Fruit fly (Drosophila melanogaster) whole organism, embryonic: Measurements from ENCODE around the gene CG32428.

ENCODE experiments used
- Atf-2 ChIP-seq: fragments of 200-800 bp; sonication (Bioruptor generic); optimal IDR thresholded peaks from 2 replicates; lab custom pipeline; 2016; ENCODE audit warnings: missing biosample characterization, missing genetic modification characterization
- Blimp-1 ChIP-seq: fragments of 200-800 bp; sonication (Bioruptor generic); optimal IDR thresholded peaks from 3 replicates; lab custom pipeline; 2018; ENCODE audit warnings: missing biosample characterization, missing genetic modification characterization, mild to moderate bottlenecking, moderate library complexity, missing genetic modification reagents
- BtbVII ChIP-seq: fragments of 200-800 bp; sonication (Bioruptor generic); optimal IDR thresholded peaks from 3 replicates; lab custom pipeline; 2017; ENCODE audit warnings: missing biosample characterization, mild to moderate bottlenecking, missing genetic modification characterization
- CG10267 ChIP-seq: fragments of 200-800 bp; sonication (Bioruptor generic); optimal IDR thresholded peaks from 2 replicates; lab custom pipeline; 2018; ENCODE audit warnings: missing biosample characterization, mild to moderate bottlenecking, missing genetic modification characterization, moderate library complexity
- CG10654 ChIP-seq: fragments of 200-800 bp; sonication (Bioruptor generic); optimal IDR thresholded peaks from 2 replicates; lab custom pipeline; 2016; ENCODE audit warnings: missing biosample characterization, missing genetic modification characterization
- CG11398 ChIP-seq: fragments of 200-800 bp; sonication (Bioruptor generic); optimal IDR thresholded peaks from 2 replicates; lab custom pipeline; 2016; ENCODE audit warnings: missing biosample characterization, missing genetic modification characterization
- CG11456 ChIP-seq: fragments of 200-800 bp; sonication (Bioruptor generic); IDR thresholded peaks from 3 replicates; pipeline ENCODE4 v1.3.6; 2022; ENCODE audit warnings: missing biosample characterization, missing genetic modification characterization
- CG11504 ChIP-seq: fragments of 200-800 bp; sonication (Bioruptor generic); optimal IDR thresholded peaks from 3 replicates; lab custom pipeline; 2019; ENCODE audit warnings: missing biosample characterization, mild to moderate bottlenecking, missing genetic modification characterization, moderate library complexity
- CG11560 ChIP-seq: fragments of 200-800 bp; sonication (Bioruptor generic); IDR thresholded peaks from 3 replicates; pipeline ENCODE4 v1.3.6; 2022; ENCODE audit warnings: missing biosample characterization, missing genetic modification characterization
- CG13123 ChIP-seq: fragments of 200-800 bp; sonication (Bioruptor generic); optimal IDR thresholded peaks from 2 replicates; lab custom pipeline; 2016; ENCODE audit warnings: missing biosample characterization, missing genetic modification characterization
- CG13296 ChIP-seq: fragments of 200-800 bp; sonication (Bioruptor generic); optimal IDR thresholded peaks from 3 replicates; lab custom pipeline; 2018; ENCODE audit warnings: missing biosample characterization, mild to moderate bottlenecking, missing genetic modification characterization
- CG13775 ChIP-seq: fragments of 200-800 bp; sonication (Bioruptor generic); optimal IDR thresholded peaks from 3 replicates; lab custom pipeline; 2017; ENCODE audit warnings: missing biosample characterization, mild to moderate bottlenecking, missing genetic modification characterization
- CG14860 ChIP-seq: fragments of 200-800 bp; sonication (Bioruptor generic); IDR thresholded peaks from 3 replicates; pipeline ENCODE4 v1.3.6; 2022; ENCODE audit warnings: missing biosample characterization, missing genetic modification characterization; ENCODE audit not compliant: partially characterized antibody
- CG1603 ChIP-seq: fragments of 200-800 bp; sonication (Bioruptor generic); optimal IDR thresholded peaks from 2 replicates; lab custom pipeline; 2019; ENCODE audit warnings: missing biosample characterization, mild to moderate bottlenecking, missing genetic modification characterization, moderate library complexity
- CG17359 ChIP-seq: fragments of 200-800 bp; sonication (Bioruptor generic); optimal IDR thresholded peaks from 3 replicates; lab custom pipeline; 2018; ENCODE audit warnings: missing biosample characterization, mild to moderate bottlenecking, missing genetic modification characterization, moderate library complexity
- CG17361 ChIP-seq: fragments of 200-800 bp; sonication (Bioruptor generic); IDR thresholded peaks from 3 replicates; pipeline ENCODE4 v1.3.6; 2022; ENCODE audit warnings: missing biosample characterization, missing genetic modification characterization
- CG17912 ChIP-seq: fragments of 200-800 bp; sonication (Bioruptor generic); optimal IDR thresholded peaks from 2 replicates; lab custom pipeline; 2018; ENCODE audit warnings: missing biosample characterization, mild to moderate bottlenecking, missing genetic modification characterization
- CG18262 ChIP-seq: fragments of 200-800 bp; optimal IDR thresholded peaks from 3 replicates; lab custom pipeline; 2019; ENCODE audit warnings: missing biosample characterization, mild to moderate bottlenecking, missing genetic modification characterization, moderate library complexity
- CG2199 ChIP-seq: fragments of 200-800 bp; sonication (Bioruptor generic); IDR thresholded peaks from 3 replicates; pipeline ENCODE4 v1.3.6; 2022; ENCODE audit warnings: missing biosample characterization, missing genetic modification characterization
- CG3065 ChIP-seq: fragments of 200-800 bp; sonication (Bioruptor generic); optimal IDR thresholded peaks from 2 replicates; lab custom pipeline; 2016; ENCODE audit warnings: missing biosample characterization, missing genetic modification characterization
- CG4328 ChIP-seq: fragments of 200-800 bp; sonication (Bioruptor generic); optimal IDR thresholded peaks from 3 replicates; lab custom pipeline; 2017; ENCODE audit warnings: missing biosample characterization, missing genetic modification reagents, missing genetic modification characterization
- CG43689 ChIP-seq: fragments of 200-800 bp; sonication (Bioruptor generic); IDR thresholded peaks from 2 replicates; pipeline ENCODE4 v1.3.6; 2022; ENCODE audit warnings: missing biosample characterization, missing genetic modification characterization
- CG6175 ChIP-seq: fragments of 200-800 bp; sonication (Bioruptor generic); IDR thresholded peaks from 3 replicates; pipeline ENCODE4 v1.3.6; 2022; ENCODE audit warnings: missing biosample characterization, missing genetic modification characterization
- Dbx ChIP-seq: fragments of 200-800 bp; sonication (Bioruptor generic); IDR thresholded peaks from 3 replicates; pipeline ENCODE4 v1.3.6; 2022; ENCODE audit warnings: missing biosample characterization, missing genetic modification characterization
- Dp ChIP-seq: fragments of 200-800 bp; sonication (Bioruptor generic); optimal IDR thresholded peaks from 2 replicates; lab custom pipeline; 2018; ENCODE audit warnings: missing biosample characterization, mild to moderate bottlenecking, missing genetic modification characterization, moderate library complexity
- E2f2 ChIP-seq: fragments of 200-800 bp; sonication (Bioruptor generic); IDR thresholded peaks from 2 replicates; pipeline ENCODE4 v1.3.6; 2022; ENCODE audit warnings: missing biosample characterization, missing genetic modification characterization
- Ets97D ChIP-seq: fragments of 200-800 bp; sonication (Bioruptor generic); optimal IDR thresholded peaks from 3 replicates; lab custom pipeline; 2016; ENCODE audit warnings: missing biosample characterization, missing genetic modification characterization
- Gug ChIP-seq: fragments of 200-800 bp; sonication (Bioruptor generic); IDR thresholded peaks from 4 replicates; pipeline ENCODE4 v1.3.6; 2022; ENCODE audit warnings: missing biosample characterization, missing genetic modification characterization
- H2.0 ChIP-seq: fragments of 200-800 bp; sonication (Bioruptor generic); IDR thresholded peaks from 2 replicates; pipeline ENCODE4 v1.3.6; 2022; ENCODE audit warnings: missing biosample characterization, missing genetic modification characterization
- Hmr ChIP-seq: fragments of 200-800 bp; sonication (Bioruptor generic); optimal IDR thresholded peaks from 3 replicates; lab custom pipeline; 2017; ENCODE audit warnings: mild to moderate bottlenecking, missing biosample characterization, missing genetic modification reagents, missing genetic modification characterization
- Lpt ChIP-seq: fragments of >200 bp; optimal IDR thresholded peaks from 2 replicates; lab custom pipeline; 2018; ENCODE audit warnings: missing biosample characterization, missing genetic modification characterization
- MBD-R2 ChIP-seq: fragments of 200-800 bp; sonication (Bioruptor generic); IDR thresholded peaks from 2 replicates; pipeline ENCODE4 v1.3.6; 2022; ENCODE audit warnings: missing biosample characterization, missing genetic modification characterization
- Med ChIP-seq: fragments of 200-800 bp; sonication (Bioruptor generic); peaks from one replicate; lab custom pipeline; 2016; ENCODE audit warnings: missing biosample characterization, missing genetic modification characterization, mild to moderate bottlenecking, inconsistent platforms, moderate library complexity
- Ravus ChIP-seq: fragments of 200-800 bp; sonication (Bioruptor generic); IDR thresholded peaks from 2 replicates; pipeline ENCODE4 v1.3.6; 2022; ENCODE audit warnings: missing biosample characterization, missing genetic modification characterization
- ap ChIP-seq: fragments of 200-800 bp; sonication (Bioruptor generic); IDR thresholded peaks from 2 replicates; pipeline ENCODE4 v1.3.6; 2022; ENCODE audit warnings: missing biosample characterization, missing genetic modification characterization
- chif ChIP-seq, 2 experiments: fragments of 200-800 bp; sonication (Bioruptor generic); optimal IDR thresholded peaks; 3 replicates each; lab custom pipeline; 2016; ENCODE audit warnings: missing biosample characterization in 2 of 2, missing genetic modification characterization in 2 of 2
- ewg ChIP-seq: fragments of 200-800 bp; sonication (Bioruptor generic); optimal IDR thresholded peaks from 3 replicates; lab custom pipeline; 2017; ENCODE audit warnings: mild to moderate bottlenecking, missing biosample characterization, missing genetic modification reagents, missing genetic modification characterization
- fd3F ChIP-seq: fragments of 200-800 bp; sonication (Bioruptor generic); optimal IDR thresholded peaks from 2 replicates; lab custom pipeline; 2018; ENCODE audit warnings: missing biosample characterization, mild to moderate bottlenecking, missing genetic modification characterization, moderate library complexity
- h ChIP-seq: fragments of >200 bp; optimal IDR thresholded peaks from 2 replicates; lab custom pipeline; 2017
- nom ChIP-seq: fragments of 200-800 bp; sonication (Bioruptor generic); optimal IDR thresholded peaks from 2 replicates; lab custom pipeline; 2017; ENCODE audit warnings: missing biosample characterization, missing genetic modification characterization, mild to moderate bottlenecking, moderate library complexity, missing genetic modification reagents
- odd ChIP-seq: fragments of 200-800 bp; sonication (Bioruptor generic); optimal IDR thresholded peaks from 2 replicates; lab custom pipeline; 2017; ENCODE audit warnings: missing biosample characterization, mild to moderate bottlenecking, missing genetic modification characterization
- onecut ChIP-seq: fragments of 200-800 bp; sonication (Bioruptor generic); IDR thresholded peaks from 2 replicates; pipeline ENCODE4 v1.3.6; 2022; ENCODE audit warnings: missing biosample characterization, missing genetic modification characterization
- peb ChIP-seq: fragments of 200-800 bp; sonication (Bioruptor generic); IDR thresholded peaks from 2 replicates; pipeline ENCODE4 v1.3.6; 2022; ENCODE audit warnings: missing biosample characterization, missing genetic modification characterization
- repo ChIP-seq: fragments of 200-800 bp; sonication (Bioruptor generic); optimal IDR thresholded peaks from 2 replicates; lab custom pipeline; 2016; ENCODE audit warnings: missing biosample characterization, missing genetic modification characterization
- sens-2 ChIP-seq: fragments of 200-800 bp; sonication (Bioruptor generic); IDR thresholded peaks from 2 replicates; pipeline ENCODE4 v1.3.6; 2022; ENCODE audit warnings: missing biosample characterization, missing genetic modification characterization
- sna ChIP-seq: fragments of 200-800 bp; sonication (Bioruptor generic); IDR thresholded peaks from 2 replicates; pipeline ENCODE4 v1.3.6; 2022; ENCODE audit warnings: missing biosample characterization, missing genetic modification characterization; ENCODE audit not compliant: partially characterized antibody
- so ChIP-seq: fragments of 200-800 bp; sonication (Bioruptor generic); IDR thresholded peaks from 3 replicates; pipeline ENCODE4 v1.3.6; 2022; ENCODE audit warnings: missing biosample characterization, missing genetic modification characterization
- sqz ChIP-seq: fragments of 200-800 bp; sonication (Bioruptor generic); optimal IDR thresholded peaks from 3 replicates; lab custom pipeline; 2018; ENCODE audit warnings: missing biosample characterization, mild to moderate bottlenecking, missing genetic modification characterization
- twi ChIP-seq: fragments of 200-800 bp; optimal IDR thresholded peaks from 2 replicates; lab custom pipeline; 2019; ENCODE audit warnings: missing biosample characterization, mild to moderate bottlenecking, missing genetic modification characterization, moderate library complexity
- usp ChIP-seq: fragments of >200 bp; optimal IDR thresholded peaks from 2 replicates; lab custom pipeline; 2017; ENCODE audit warnings: missing biosample characterization, missing genetic modification characterization

The CG32428 gene

dm6 chr3L:20509121-20509934, 35.8 kb upstream of the CG32428 start (continued):
- TF ChIP-seq CG11504 (peak; percentile 85), CG17361 (GFP tag; lab: Robert Waterston, UW) (peak; percentile 93), CG2199 (GFP tag; lab: Robert Waterston, UW) (no peak), ewg (GFP tag; lab: Kevin White, UChicago) (peak; percentile 57), Hmr (peak; percentile 88), CG18262 (tag; lab: Kevin White, UChicago) (peak; percentile 90), CG13123 (GFP tag; lab: Kevin White, UChicago) (peak; percentile 43), fd3F (GFP tag; lab: Kevin White, UChicago) (peak; percentile 68), CG3065 (GFP tag; lab: Kevin White, UChicago) (peak; percentile 21), so (GFP tag; lab: Robert Waterston, UW) (no peak), Atf-2 (peak; percentile 67), MBD-R2 (no peak; the same call in 1 of the 2 replicates), E2f2 (GFP tag; lab: Robert Waterston, UW) (peak; percentile 32), Lpt (GFP tag; lab: Kevin White, UChicago) (no peak), Dp (GFP tag; lab: Kevin White, UChicago) (no peak), CG11398 (no peak), CG13775 (GFP tag; lab: Kevin White, UChicago) (peak; percentile 86), h (lab: Kevin White, UChicago) (no peak), CG1603 (tag; lab: Kevin White, UChicago) (no peak), sna (GFP tag; lab: Robert Waterston, UW) (no peak), H2.0 (GFP tag; lab: Robert Waterston, UW) (no peak), CG17912 (GFP tag; lab: Kevin White, UChicago) (no peak), odd (GFP tag; lab: Kevin White, UChicago) (peak; percentile 77), BtbVII (GFP tag; lab: Kevin White, UChicago) (peak; percentile 83), CG11560 (no peak), repo (GFP tag; lab: Kevin White, UChicago) (peak; percentile 34), ap (no peak), Ravus (GFP tag; lab: Robert Waterston, UW) (no peak), CG11456 (GFP tag; lab: Robert Waterston, UW) (peak; percentile 56; the same call in 2 of the 3 replicates), CG13296 (GFP tag; lab: Kevin White, UChicago) (peak; percentile 84), CG6175 (no peak), CG4328 (GFP tag; lab: Kevin White, UChicago) (peak; percentile 67), nom (peak; percentile 39), CG14860 (GFP tag; lab: Robert Waterston, UW) (no peak), Med (GFP tag; lab: Kevin White, UChicago) (peak; percentile 88), usp (GFP tag; lab: Kevin White, UChicago) (no peak), CG17359 (tag; lab: Kevin White, UChicago) (peak; percentile 70), Dbx (no peak), twi (tag; lab: Kevin White, UChicago) (peak; percentile 64), CG10267 (tag; lab: Kevin White, UChicago) (peak; percentile 82), CG10654 (peak; percentile 40), Ets97D (GFP tag; lab: Kevin White, UChicago) (no peak), peb (GFP tag; lab: Robert Waterston, UW) (no peak), sqz (GFP tag; lab: Kevin White, UChicago) (peak; percentile 64), CG43689 (GFP tag; lab: Robert Waterston, UW) (no peak), Gug (no peak), Blimp-1 (GFP tag; lab: Kevin White, UChicago) (peak; percentile 65), onecut (peak; percentile 34; the same call in 1 of the 2 replicates), chif (GFP tag; optimal IDR thresholded peaks at IDR 0.05; lab: Kevin White, UChicago) (peak; percentile 57 to 67), sens-2 (GFP tag; lab: Robert Waterston, UW) (no peak)
